Worm (Caenorhabditis elegans) whole organism, L4/young adult: ENCODE data around the gene aaim-1.

Source experiments
- W03F9.2 ChIP-seq: fragments of 150-350 bp; optimal IDR thresholded peaks from 2 replicates; lab custom pipeline; 2014; ENCODE audit warnings: missing biosample characterization, missing genetic modification characterization
- dao-5 ChIP-seq: sonication (generic microtip); optimal IDR thresholded peaks from 2 replicates; lab custom pipeline; 2016; ENCODE audit warnings: missing genotype, missing genetic modification characterization, moderate library complexity, missing compliant biosample characterization
- him-1 ChIP-seq: sonication (generic microtip); optimal IDR thresholded peaks from 2 replicates; lab custom pipeline; 2016; ENCODE audit warnings: missing genotype, missing genetic modification reagents, missing genetic modification characterization, missing compliant biosample characterization

ce11 chrX:6601967-6602366 is 39.7 kb upstream of the aaim-1 start:
- TF ChIP-seq dao-5 (tag; lab: Kevin White, UChicago) = no peak
- TF ChIP-seq W03F9.2 (tag; lab: Kevin White, UChicago) = no peak
- TF ChIP-seq him-1 = no peak
